Worm (Caenorhabditis elegans) whole organism, L3 larva: ENCODE data around the gene srw-134.

Experiments
- fkh-10 ChIP-seq: sonication (generic microtip); optimal IDR thresholded peaks from 2 replicates; lab custom pipeline; 2017; ENCODE audit warnings: missing biosample characterization, missing genetic modification reagents, missing genetic modification characterization
- jun-1 ChIP-seq: fragments of 150-350 bp; optimal IDR thresholded peaks from 2 replicates; lab custom pipeline; 2014; ENCODE audit warnings: missing biosample characterization, missing genetic modification reagents, missing genetic modification characterization
- lin-15B ChIP-seq: fragments of 150-350 bp; optimal IDR thresholded peaks from 2 replicates; lab custom pipeline; 2014; ENCODE audit warnings: missing biosample characterization, missing genetic modification characterization
- lin-39 ChIP-seq: fragments of 150-350 bp; optimal IDR thresholded peaks from 2 replicates; lab custom pipeline; 2018; ENCODE audit warnings: missing biosample characterization, missing genetic modification reagents, missing genetic modification characterization
- nhr-12 ChIP-seq: fragments of 150-350 bp; optimal IDR thresholded peaks from 2 replicates; lab custom pipeline; 2014; ENCODE audit warnings: missing biosample characterization, missing genetic modification characterization
- skn-1 ChIP-seq: fragments of 150-350 bp; optimal IDR thresholded peaks from 2 replicates; lab custom pipeline; 2014; ENCODE audit warnings: missing biosample characterization, missing genetic modification characterization
- unc-39 ChIP-seq: sonication (generic microtip); optimal IDR thresholded peaks from 4 replicates; lab custom pipeline; 2017; ENCODE audit warnings: missing biosample characterization, missing genetic modification characterization

DNA sequence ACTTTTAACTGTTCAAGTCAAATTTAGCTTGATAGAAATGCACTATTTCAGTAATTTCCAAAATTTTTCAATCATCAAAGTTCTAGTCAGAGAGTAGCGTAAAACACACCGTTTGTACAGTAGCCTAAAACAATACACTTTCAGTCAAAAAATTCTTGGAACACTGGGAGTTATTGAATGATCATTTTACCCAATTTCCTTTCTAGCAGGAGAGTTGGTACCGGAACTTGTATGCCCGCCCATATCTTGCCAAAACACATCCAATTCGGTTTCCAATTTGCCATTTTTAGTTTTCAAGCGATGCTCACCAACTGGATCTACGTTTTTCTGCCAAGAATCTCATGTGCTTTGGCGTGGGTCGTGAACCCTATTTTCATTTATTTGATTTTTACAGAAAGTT is 8.1 kb downstream of the srw-134 start, which contains the start of gene srj-39:
- TF ChIP-seq nhr-12 (tag; lab: Kevin White, UChicago) (no peak), skn-1 (tag; lab: Kevin White, UChicago) (no peak), unc-39 (tag; lab: Kevin White, UChicago) (no peak), jun-1 (tag; lab: Kevin White, UChicago) (no peak), lin-39 (tag; lab: Kevin White, UChicago) (no peak), fkh-10 (GFP tag; lab: Kevin White, UChicago) (no peak), lin-15B (tag; lab: Kevin White, UChicago) (no peak)
